Fruit fly (Drosophila melanogaster): ENCODE data around the gene CG10725.

dm6 chr3L:13479204-13479600, 41.4 kb downstream of the CG10725 start:
- TF ChIP-seq CG8478 (optimal IDR thresholded peaks at IDR 0.05) (no peak), CTCF (optimal IDR thresholded peaks at IDR 0.05) (no peak)

Measured in S2 (cell line).